Fruit fly (Drosophila melanogaster) whole organism, wandering third instar larva: ENCODE measurements around the gene Abd-B.

ENCODE experiments used
- CG9705 ChIP-seq: fragments of 200-800 bp; sonication (Bioruptor generic); optimal IDR thresholded peaks from 2 replicates; lab custom pipeline; 2018; ENCODE audit warnings: missing biosample characterization, mild to moderate bottlenecking, missing genetic modification characterization
- HLH106 ChIP-seq: fragments of 200-800 bp; optimal IDR thresholded peaks from 3 replicates; lab custom pipeline; 2019; ENCODE audit warnings: missing biosample characterization, mild to moderate bottlenecking, missing genetic modification characterization, moderate library complexity
- Myc ChIP-seq: fragments of >200 bp; optimal IDR thresholded peaks from 2 replicates; lab custom pipeline; 2017
- br ChIP-seq: fragments of 200-800 bp; sonication (Bioruptor generic); optimal IDR thresholded peaks from 2 replicates; lab custom pipeline; 2016; ENCODE audit warnings: missing biosample characterization, missing genetic modification characterization
- brk ChIP-seq: fragments of 200-800 bp; sonication (Bioruptor generic); optimal IDR thresholded peaks from 2 replicates; lab custom pipeline; 2016; ENCODE audit warnings: missing biosample characterization, mild to moderate bottlenecking, missing genetic modification characterization
- pan ChIP-seq: fragments of >200 bp; optimal IDR thresholded peaks from 2 replicates; lab custom pipeline; 2017
- psq ChIP-seq: fragments of 200-800 bp; sonication (Bioruptor generic); optimal IDR thresholded peaks from 3 replicates; lab custom pipeline; 2017; ENCODE audit warnings: missing biosample characterization, mild to moderate bottlenecking, missing genetic modification characterization, moderate library complexity
- usp ChIP-seq: fragments of >200 bp; optimal IDR thresholded peaks from 2 replicates; lab custom pipeline; 2017; ENCODE audit warnings: missing biosample characterization, missing genetic modification characterization
- woc ChIP-seq: sonication (Bioruptor generic); optimal IDR thresholded peaks from 2 replicates; lab custom pipeline; 2016; ENCODE audit warnings: missing biosample characterization, mild to moderate bottlenecking, missing genetic modification characterization

DNA sequence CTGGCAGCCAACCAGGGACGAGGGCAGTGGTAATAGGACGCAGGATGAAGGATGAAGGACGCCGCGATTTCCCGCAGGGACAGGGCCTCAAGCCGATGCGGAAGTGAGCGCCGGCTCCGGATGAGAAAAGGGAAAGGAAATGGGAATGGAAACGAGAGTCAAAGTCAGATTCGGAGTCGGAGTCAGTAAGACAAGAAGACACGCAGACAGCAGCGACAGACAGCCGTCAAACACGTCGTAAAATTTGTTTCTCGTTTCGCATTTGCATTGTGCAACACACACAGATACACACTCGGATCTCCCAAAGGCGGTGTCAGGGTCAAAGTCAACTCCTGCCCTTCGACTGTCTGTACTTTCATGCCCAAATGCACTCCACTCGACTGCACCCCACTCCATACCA, 35.7 kb downstream of the Abd-B start:
- no peak for TF ChIP-seq Myc (lab: Kevin White, UChicago)
- no peak for TF ChIP-seq psq (GFP tag; lab: Kevin White, UChicago)
- TF ChIP-seq woc (GFP tag; lab: Kevin White, UChicago): no peak
- no peak for TF ChIP-seq br (GFP tag; lab: Kevin White, UChicago)
- no peak for TF ChIP-seq pan (lab: Kevin White, UChicago)
- TF ChIP-seq brk: no peak
- TF ChIP-seq usp (GFP tag; lab: Kevin White, UChicago): no peak
- no peak for TF ChIP-seq CG9705 (GFP tag; lab: Kevin White, UChicago)
- no peak for TF ChIP-seq HLH106
